Fruit fly (Drosophila melanogaster): ENCODE results near the gene Ino80.

The Ino80 gene

DNA sequence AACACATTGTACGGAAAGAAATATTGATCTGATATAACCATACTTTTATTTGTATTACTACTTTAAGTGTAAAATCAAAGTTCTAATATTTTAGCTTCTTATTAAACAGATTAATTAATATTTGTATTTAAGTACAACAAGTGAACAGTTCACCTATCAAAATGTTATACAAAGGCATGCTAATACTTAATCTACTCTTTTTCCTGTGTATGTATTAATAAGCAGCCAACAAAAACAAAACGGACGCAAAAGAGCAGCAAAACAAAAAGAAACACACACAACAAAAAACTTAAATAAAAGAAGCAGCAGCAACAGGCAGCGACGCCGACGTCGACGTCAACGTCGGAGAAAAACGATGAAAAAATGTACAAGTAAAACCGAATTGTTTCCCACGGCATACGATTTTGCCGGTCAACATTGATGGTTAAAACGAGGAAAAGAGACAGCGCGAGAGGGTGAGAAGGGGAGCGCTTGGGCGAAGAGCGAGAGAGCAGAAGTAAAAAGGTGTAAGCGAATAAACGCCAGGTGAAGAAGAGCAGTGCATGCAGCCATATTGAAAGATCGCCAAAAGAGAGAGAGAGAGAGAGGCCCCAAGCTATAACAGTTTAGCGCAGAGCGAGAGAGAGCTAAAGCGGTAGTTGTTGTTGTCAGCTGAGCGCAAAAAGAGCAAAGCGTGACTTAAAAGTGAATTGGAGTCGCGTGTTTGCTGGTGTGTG is 81.3 kb downstream of the Ino80 start:
- TF ChIP-seq dmrt93B (GFP tag; optimal IDR thresholded peaks at IDR 0.05): no peak
- peak; percentile 22 for TF ChIP-seq br (GFP tag; optimal IDR thresholded peaks at IDR 0.05)
- TF ChIP-seq woc (GFP tag; optimal IDR thresholded peaks at IDR 0.05): no peak
- no peak for TF ChIP-seq CG9705 (GFP tag; optimal IDR thresholded peaks at IDR 0.05)
- TF ChIP-seq Hnf4 (GFP tag; optimal IDR thresholded peaks at IDR 0.05): no peak
- TF ChIP-seq CrebA (GFP tag; optimal IDR thresholded peaks at IDR 0.05; ENCODE audit: borderline replicate concordance): peak; percentile 49
- TF ChIP-seq Abd-B (GFP tag; optimal IDR thresholded peaks at IDR 0.05): no peak
- TF ChIP-seq dl (GFP tag; optimal IDR thresholded peaks at IDR 0.05; ENCODE audit: insufficient read depth in 1 of 2, partially characterized antibody in 2 of 2): peak; percentile 59 to 76
- TF ChIP-seq h (GFP tag; optimal IDR thresholded peaks at IDR 0.05): peak; percentile 19
- peak; percentile 61 for TF ChIP-seq Sp1 (GFP tag; optimal IDR thresholded peaks at IDR 0.05)
- TF ChIP-seq foxo (GFP tag; optimal IDR thresholded peaks at IDR 0.05): peak; percentile 30 to 38
- peak; percentile 47 for TF ChIP-seq brk (GFP tag; optimal IDR thresholded peaks at IDR 0.05)
- peak; percentile 22 for TF ChIP-seq CG32264 (GFP tag; optimal IDR thresholded peaks at IDR 0.05)
- peak; percentile 88 for TF ChIP-seq psq (GFP tag; optimal IDR thresholded peaks at IDR 0.05)
- peak; percentile 48 for TF ChIP-seq Hr83 (GFP tag; optimal IDR thresholded peaks at IDR 0.05; ENCODE audit: poor library complexity, severe bottlenecking)
- no peak for TF ChIP-seq sv (GFP tag; optimal IDR thresholded peaks at IDR 0.05)
- no peak for TF ChIP-seq N (GFP tag; optimal IDR thresholded peaks at IDR 0.05)
- TF ChIP-seq Jra (GFP tag; optimal IDR thresholded peaks at IDR 0.05): no peak
- TF ChIP-seq Hr78 (GFP tag; optimal IDR thresholded peaks at IDR 0.05): no peak
- peak; percentile 89 for TF ChIP-seq Dif (GFP tag; optimal IDR thresholded peaks at IDR 0.05; ENCODE audit: partially characterized antibody)
- TF ChIP-seq rgr (GFP tag; optimal IDR thresholded peaks at IDR 0.05): no peak
- no peak for TF ChIP-seq GATAd (GFP tag; optimal IDR thresholded peaks at IDR 0.05)
- no peak for TF ChIP-seq tai (GFP tag; optimal IDR thresholded peaks at IDR 0.05)
- peak; percentile 5 for TF ChIP-seq HLH106 (tag; optimal IDR thresholded peaks at IDR 0.05)
- peak; percentile 45 for TF ChIP-seq fru (GFP tag; optimal IDR thresholded peaks at IDR 0.05)
- TF ChIP-seq ey (GFP tag; optimal IDR thresholded peaks at IDR 0.05): no peak
- no peak for TF ChIP-seq Dfd (GFP tag; optimal IDR thresholded peaks at IDR 0.05)
- TF ChIP-seq OdsH (GFP tag; optimal IDR thresholded peaks at IDR 0.05): no peak
- no peak for TF ChIP-seq lola (GFP tag; optimal IDR thresholded peaks at IDR 0.05)
- TF ChIP-seq Mio (GFP tag; optimal IDR thresholded peaks at IDR 0.05): no peak
- peak; percentile 37 for TF ChIP-seq Vsx2 (GFP tag; optimal IDR thresholded peaks at IDR 0.05; ENCODE audit: partially characterized antibody)
- TF ChIP-seq dsf (GFP tag; optimal IDR thresholded peaks at IDR 0.05; ENCODE audit: borderline replicate concordance): no peak
- TF ChIP-seq sage (GFP tag; optimal IDR thresholded peaks at IDR 0.05): peak; percentile 9
- TF ChIP-seq jim (GFP tag; optimal IDR thresholded peaks at IDR 0.05): peak; percentile 50
- TF ChIP-seq Myc (optimal IDR thresholded peaks at IDR 0.05): no peak
- TF ChIP-seq Rel (GFP tag; optimal IDR thresholded peaks at IDR 0.05): peak; percentile 15
- TF ChIP-seq Rel (tag; optimal IDR thresholded peaks at IDR 0.05): peak; percentile 12
- TF ChIP-seq usp (GFP tag; optimal IDR thresholded peaks at IDR 0.05): no peak
- no peak for TF ChIP-seq pan (optimal IDR thresholded peaks at IDR 0.05)

DNA sequence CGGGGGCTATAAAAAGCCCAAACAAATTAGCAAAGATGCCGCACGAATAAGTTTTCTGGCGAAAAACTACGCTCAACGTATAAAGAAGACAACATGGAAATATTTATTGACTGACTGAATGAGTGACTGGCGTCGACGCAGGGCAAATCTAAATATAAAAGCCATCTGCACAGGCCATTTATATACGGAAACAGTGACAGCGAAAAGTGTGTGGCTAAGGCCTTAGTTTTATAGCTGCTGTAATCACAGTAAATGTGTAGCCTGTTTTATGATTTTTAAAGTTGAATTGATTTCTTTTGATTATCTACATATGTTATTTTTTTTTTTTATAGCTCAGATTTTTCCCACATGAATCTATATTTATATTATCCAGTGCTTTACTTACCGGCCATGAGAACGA is 83.5 kb downstream of the Ino80 start:
- no peak for TF ChIP-seq pan (optimal IDR thresholded peaks at IDR 0.05)
- no peak for TF ChIP-seq Dfd (GFP tag; optimal IDR thresholded peaks at IDR 0.05)
- TF ChIP-seq dsf (GFP tag; optimal IDR thresholded peaks at IDR 0.05; ENCODE audit: borderline replicate concordance): no peak
- TF ChIP-seq Mio (GFP tag; optimal IDR thresholded peaks at IDR 0.05): no peak
- TF ChIP-seq psq (GFP tag; optimal IDR thresholded peaks at IDR 0.05): no peak
- TF ChIP-seq brk (GFP tag; optimal IDR thresholded peaks at IDR 0.05): no peak
- TF ChIP-seq foxo (GFP tag; optimal IDR thresholded peaks at IDR 0.05): no peak
- no peak for TF ChIP-seq GATAd (GFP tag; optimal IDR thresholded peaks at IDR 0.05)
